Fruit fly (Drosophila melanogaster) whole organism, pupa: Measurements from ENCODE around the gene CG32459.
A peak's percentile ranks its signal among the peaks of the same experiment; 100 is the strongest.

ENCODE experiments used
- CG34367 ChIP-seq: fragments of 200-800 bp; sonication (Bioruptor generic); optimal IDR thresholded peaks from 2 replicates; lab custom pipeline; 2018; ENCODE audit warnings: missing biosample characterization, mild to moderate bottlenecking, missing genetic modification characterization
- CG8301 ChIP-seq: fragments of 200-800 bp; sonication (Bioruptor generic); optimal IDR thresholded peaks from 2 replicates; lab custom pipeline; 2018; ENCODE audit warnings: missing biosample characterization, mild to moderate bottlenecking, missing genetic modification characterization
- EcR ChIP-seq: fragments of 200-800 bp; sonication (Bioruptor generic); optimal IDR thresholded peaks from 3 replicates; lab custom pipeline; 2019; ENCODE audit warnings: missing biosample characterization, missing genetic modification characterization, mild to moderate bottlenecking, moderate library complexity, missing genetic modification reagents

dm6 chr3L:22886939-22887338, 31.1 kb upstream of the CG32459 start:
- TF ChIP-seq CG8301 (tag; lab: Kevin White, UChicago) (no peak), EcR (GFP tag; lab: Kevin White, UChicago) (peak; percentile 47), CG34367 (tag; lab: Kevin White, UChicago) (no peak)
